Worm (Caenorhabditis elegans) whole organism, dauer: Measurements from ENCODE around the gene H23L24.1.

Experiments used
- unc-62 ChIP-seq: sonication (generic microtip); optimal IDR thresholded peaks from 2 replicates; lab custom pipeline; 2017; ENCODE audit warnings: missing biosample characterization, missing genetic modification reagents, missing genetic modification characterization

H23L24.1 gene

ce11 chrIV:8725345-8725744, 7.1 kb downstream of the H23L24.1 start, which contains the start of gene pgm-3:
Gene pgm-3, plus strand, starts transcription at chrIV:8725722.
- TF ChIP-seq unc-62 (GFP tag; lab: Kevin White, UChicago), result no peak

ce11 chrIV:8728122-8728521, 9.9 kb downstream of the H23L24.1 start, which contains the start of gene otub-3:
Gene otub-3, plus strand, starts transcription at chrIV:8728177.
- TF ChIP-seq unc-62 (GFP tag; lab: Kevin White, UChicago), result no peak

- no peak for TF ChIP-seq unc-62 (GFP tag; lab: Kevin White, UChicago)
Observed at ce11 chrIV:8729636-8730035, 11.4 kb downstream of the H23L24.1 start.

ce11 chrIV:8730469-8730868, 12.2 kb downstream of the H23L24.1 start, which contains the start of gene F21D5.3:
Gene F21D5.3, plus strand, starts transcription at chrIV:8730815.
- no peak for TF ChIP-seq unc-62 (GFP tag; lab: Kevin White, UChicago)

- TF ChIP-seq unc-62 (GFP tag; lab: Kevin White, UChicago), result no peak
Observed at ce11 chrIV:8737354-8737753, 19.1 kb downstream of the H23L24.1 start.

ce11 chrIV:8737787-8738186, 19.5 kb downstream of the H23L24.1 start, which contains the start of gene F21D5.4:
Gene F21D5.4, plus strand, starts transcription at chrIV:8738087.
- TF ChIP-seq unc-62 (GFP tag; lab: Kevin White, UChicago), result no peak

- no peak for TF ChIP-seq unc-62 (GFP tag; lab: Kevin White, UChicago)
Observed at ce11 chrIV:8739294-8739693, 21.0 kb downstream of the H23L24.1 start, which contains the start of gene F21D5.5. Gene F21D5.5, minus strand, starts transcription at chrIV:8739394.

ce11 chrIV:8739926-8740325, 21.7 kb downstream of the H23L24.1 start, which contains the start of gene mrps-33:
Gene mrps-33, minus strand, starts transcription at chrIV:8740026.
- TF ChIP-seq unc-62 (GFP tag; lab: Kevin White, UChicago), result no peak

- TF ChIP-seq unc-62 (GFP tag; lab: Kevin White, UChicago), result no peak
Observed at ce11 chrIV:8740952-8741438, 22.7 kb downstream of the H23L24.1 start, which contains the start of gene F21D5.6. Gene F21D5.6, minus strand, starts transcription at chrIV:8741388.

- TF ChIP-seq unc-62 (GFP tag; lab: Kevin White, UChicago), result no peak
Observed at ce11 chrIV:8743654-8744332, 25.5 kb downstream of the H23L24.1 start, which contains the start of gene F21D5.7. Gene F21D5.7, minus strand, starts transcription at chrIV:8743704.

ce11 chrIV:8745591-8746302, 27.5 kb downstream of the H23L24.1 start, which contains the start of the genes F20C5.7 and parg-1:
Gene F20C5.7, minus strand, starts transcription at chrIV:8745691.
Gene parg-1, plus strand, starts transcription at chrIV:8746252.
- no peak for TF ChIP-seq unc-62 (GFP tag; lab: Kevin White, UChicago)

ce11 chrIV:8748967-8749366, 30.7 kb downstream of the H23L24.1 start:
- TF ChIP-seq unc-62 (GFP tag; lab: Kevin White, UChicago), result no peak

ce11 chrIV:8752492-8752891, 34.2 kb downstream of the H23L24.1 start:
- TF ChIP-seq unc-62 (GFP tag; lab: Kevin White, UChicago), result no peak

- TF ChIP-seq unc-62 (GFP tag; lab: Kevin White, UChicago), result no peak
Observed at ce11 chrIV:8754146-8754545, 35.9 kb downstream of the H23L24.1 start.

ce11 chrIV:8754727-8755126, 36.5 kb downstream of the H23L24.1 start, which contains the start of gene elli-1:
Gene elli-1, minus strand, starts transcription at chrIV:8754827.
- no peak for TF ChIP-seq unc-62 (GFP tag; lab: Kevin White, UChicago)

- no peak for TF ChIP-seq unc-62 (GFP tag; lab: Kevin White, UChicago)
Observed at ce11 chrIV:8757729-8758128, 39.5 kb downstream of the H23L24.1 start.
